Fruit fly (Drosophila melanogaster) Kc167 (cell line): ENCODE results near the gene Cypl.

ENCODE experiments used
- Sin3A ChIP-seq: fragments of >200 bp; optimal IDR thresholded peaks from 2 replicates; lab custom pipeline; 2018; ENCODE audit warnings: missing external identifiers
- h ChIP-seq: fragments of >200 bp; optimal IDR thresholded peaks from 3 replicates; lab custom pipeline; 2018; ENCODE audit warnings: missing external identifiers
- insv ChIP-seq: fragments of >200 bp; optimal IDR thresholded peaks from 3 replicates; lab custom pipeline; 2018; ENCODE audit warnings: missing external identifiers
- psq ChIP-seq: fragments of >200 bp; optimal IDR thresholded peaks from 2 replicates; lab custom pipeline; 2017; ENCODE audit warnings: missing external identifiers
- ttk ChIP-seq: sonication (Bioruptor generic); optimal IDR thresholded peaks from 2 replicates; lab custom pipeline; 2017; ENCODE audit warnings: missing external identifiers

- TF ChIP-seq Sin3A (lab: Kevin White, UChicago) (no peak), psq (lab: Kevin White, UChicago) (no peak), h (lab: Kevin White, UChicago) (no peak), ttk (lab: Kevin White, UChicago) (no peak), insv (lab: Kevin White, UChicago) (no peak)
Observed at dm6 chr3L:546819-547441, 4.2 kb upstream of the Cypl start.
